Fruit fly (Drosophila melanogaster) whole organism, embryonic: ENCODE measurements around the gene Best4.

ENCODE experiments used
- Ada2b ChIP-seq: fragments of 200-800 bp; sonication (Bioruptor generic); IDR thresholded peaks from 2 replicates; pipeline ENCODE4 v1.3.6; 2022; ENCODE audit warnings: missing biosample characterization, missing genetic modification characterization
- Adf1 ChIP-seq: fragments of 200-800 bp; sonication (Bioruptor generic); IDR thresholded peaks from 2 replicates; pipeline ENCODE4 v1.3.6; 2022; ENCODE audit warnings: missing biosample characterization, missing genetic modification characterization
- Awh ChIP-seq: fragments of 200-800 bp; sonication (Bioruptor generic); IDR thresholded peaks from 2 replicates; pipeline ENCODE4, ENCODE4 v1.3.6; 2022; ENCODE audit warnings: missing biosample characterization, missing genetic modification characterization
- Bgb ChIP-seq: fragments of 200-800 bp; sonication (Bioruptor generic); IDR thresholded peaks from 2 replicates; pipeline ENCODE4 v1.3.6; 2022; ENCODE audit warnings: missing biosample characterization, missing genetic modification characterization; ENCODE audit not compliant: partially characterized antibody
- CG10321 ChIP-seq: fragments of 200-800 bp; sonication (Bioruptor generic); IDR thresholded peaks from 2 replicates; pipeline ENCODE4 v1.3.6; 2022; ENCODE audit warnings: missing biosample characterization, missing genetic modification characterization
- CG12071 ChIP-seq: fragments of 200-800 bp; sonication (Bioruptor generic); optimal IDR thresholded peaks from 3 replicates; lab custom pipeline; 2018; ENCODE audit warnings: missing biosample characterization, mild to moderate bottlenecking, missing genetic modification characterization
- CG12155 ChIP-seq: fragments of 200-800 bp; sonication (Bioruptor generic); optimal IDR thresholded peaks from 3 replicates; lab custom pipeline; 2016; ENCODE audit warnings: missing biosample characterization, missing genetic modification characterization
- CG12391 ChIP-seq: fragments of 200-800 bp; sonication (Bioruptor generic); optimal IDR thresholded peaks from 3 replicates; lab custom pipeline; 2018; ENCODE audit warnings: missing biosample characterization, mild to moderate bottlenecking, missing genetic modification characterization, moderate library complexity
- CG13424 ChIP-seq: fragments of 200-800 bp; sonication (Bioruptor generic); optimal IDR thresholded peaks from 2 replicates; lab custom pipeline; 2019; ENCODE audit warnings: missing biosample characterization, mild to moderate bottlenecking, missing genetic modification characterization, moderate library complexity
- CG1832 ChIP-seq: fragments of 200-800 bp; sonication (Bioruptor generic); optimal IDR thresholded peaks from 2 replicates; lab custom pipeline; 2017; ENCODE audit warnings: missing biosample characterization, mild to moderate bottlenecking, missing genetic modification characterization, inconsistent platforms
- CG18619 ChIP-seq: fragments of 200-800 bp; sonication (Bioruptor generic); optimal IDR thresholded peaks from 3 replicates; lab custom pipeline; 2017; ENCODE audit warnings: missing biosample characterization, mild to moderate bottlenecking, missing genetic modification characterization
- CG32767 ChIP-seq: fragments of 200-800 bp; sonication (Bioruptor generic); IDR thresholded peaks from 2 replicates; pipeline ENCODE4 v1.3.6; 2022; ENCODE audit warnings: missing biosample characterization, missing genetic modification characterization
- CG3995 ChIP-seq: fragments of 200-800 bp; sonication (Bioruptor generic); optimal IDR thresholded peaks from 3 replicates; lab custom pipeline; 2016; ENCODE audit warnings: missing biosample characterization, missing genetic modification characterization
- CG4707 ChIP-seq: fragments of 200-800 bp; sonication (Bioruptor generic); optimal IDR thresholded peaks from 2 replicates; lab custom pipeline; 2018; ENCODE audit warnings: missing biosample characterization, mild to moderate bottlenecking, missing genetic modification characterization, moderate library complexity
- CG5180 ChIP-seq: fragments of 200-800 bp; sonication (Bioruptor generic); optimal IDR thresholded peaks from 3 replicates; lab custom pipeline; 2017; ENCODE audit warnings: missing biosample characterization, missing genetic modification characterization, mild to moderate bottlenecking, moderate library complexity, missing genetic modification reagents
- CG6689 ChIP-seq: fragments of 200-800 bp; sonication (Bioruptor generic); IDR thresholded peaks from 2 replicates; pipeline ENCODE4 v1.3.6; 2022; ENCODE audit warnings: missing biosample characterization, missing genetic modification characterization
- CG7745 ChIP-seq: fragments of 200-800 bp; sonication (Bioruptor generic); optimal IDR thresholded peaks from 2 replicates; lab custom pipeline; 2018; ENCODE audit warnings: missing biosample characterization, mild to moderate bottlenecking, missing genetic modification characterization, moderate library complexity
- CG8281 ChIP-seq: fragments of 200-800 bp; sonication (Bioruptor generic); optimal IDR thresholded peaks from 2 replicates; lab custom pipeline; 2018; ENCODE audit warnings: missing biosample characterization, mild to moderate bottlenecking, missing genetic modification characterization, moderate library complexity
- CG9817 ChIP-seq: fragments of 200-800 bp; sonication (Bioruptor generic); optimal IDR thresholded peaks from 2 replicates; lab custom pipeline; 2018; ENCODE audit warnings: missing biosample characterization, mild to moderate bottlenecking, missing genetic modification characterization, moderate library complexity
- Dip3 ChIP-seq: fragments of 200-800 bp; sonication (Bioruptor generic); optimal IDR thresholded peaks from 3 replicates; lab custom pipeline; 2016; ENCODE audit warnings: missing biosample characterization, missing genetic modification characterization
- GATAe ChIP-seq: fragments of 200-800 bp; sonication (Bioruptor generic); conservative IDR thresholded peaks from 2 replicates; pipeline ENCODE4 v1.3.6; 2022; ENCODE audit warnings: missing biosample characterization, missing genetic modification characterization
- HLH4C ChIP-seq: fragments of 200-800 bp; sonication (Bioruptor generic); IDR thresholded peaks from 3 replicates; pipeline ENCODE4 v1.3.6; 2022; ENCODE audit warnings: missing biosample characterization, missing genetic modification characterization; ENCODE audit not compliant: partially characterized antibody
- Hand ChIP-seq: fragments of 200-800 bp; sonication (Bioruptor generic); optimal IDR thresholded peaks from 2 replicates; lab custom pipeline; 2017; ENCODE audit warnings: mild to moderate bottlenecking, missing biosample characterization, missing genetic modification reagents, missing genetic modification characterization
- Lhr ChIP-seq: fragments of 200-800 bp; sonication (Bioruptor generic); optimal IDR thresholded peaks from 3 replicates; lab custom pipeline; 2017; ENCODE audit warnings: mild to moderate bottlenecking, missing biosample characterization, missing genetic modification reagents, missing genetic modification characterization
- Lim3 ChIP-seq: fragments of 200-800 bp; sonication (Bioruptor generic); IDR thresholded peaks from 2 replicates; pipeline ENCODE4 v1.3.6; 2022; ENCODE audit warnings: missing biosample characterization, missing genetic modification characterization
- NC2α ChIP-seq: fragments of 200-800 bp; sonication (Bioruptor generic); optimal IDR thresholded peaks from 2 replicates; lab custom pipeline; 2016; ENCODE audit warnings: missing biosample characterization, missing genetic modification characterization
- Scr ChIP-seq: fragments of 200-800 bp; sonication (Bioruptor generic); IDR thresholded peaks from 2 replicates; pipeline ENCODE4 v1.3.6; 2022; ENCODE audit warnings: missing biosample characterization, missing genetic modification characterization; ENCODE audit not compliant: partially characterized antibody
- ato ChIP-seq: fragments of 200-800 bp; sonication (Bioruptor generic); IDR thresholded peaks from 2 replicates; pipeline ENCODE4 v1.3.6; 2022; ENCODE audit warnings: missing biosample characterization, missing genetic modification characterization; ENCODE audit not compliant: partially characterized antibody
- cg ChIP-seq: fragments of 200-800 bp; sonication (Bioruptor generic); optimal IDR thresholded peaks from 3 replicates; lab custom pipeline; 2019; ENCODE audit warnings: missing biosample characterization, mild to moderate bottlenecking, missing genetic modification characterization, moderate library complexity
- danr ChIP-seq: fragments of 200-800 bp; sonication (Bioruptor generic); IDR thresholded peaks from 2 replicates; pipeline ENCODE4 v1.3.6; 2022; ENCODE audit warnings: missing biosample characterization, missing genetic modification characterization
- dm ChIP-seq: fragments of 200-800 bp; sonication (Bioruptor generic); optimal IDR thresholded peaks from 3 replicates; lab custom pipeline; 2016; ENCODE audit warnings: missing biosample characterization, missing genetic modification characterization
- emc ChIP-seq: fragments of 200-800 bp; sonication (Bioruptor generic); optimal IDR thresholded peaks from 2 replicates; lab custom pipeline; 2016; ENCODE audit warnings: missing biosample characterization, missing genetic modification characterization
- gt ChIP-seq: fragments of 200-800 bp; sonication (Bioruptor generic); IDR thresholded peaks from 2 replicates; pipeline ENCODE4 v1.3.6; 2022; ENCODE audit warnings: missing biosample characterization, missing genetic modification characterization
- inv ChIP-seq: fragments of 200-800 bp; sonication (Bioruptor generic); IDR thresholded peaks from 2 replicates; pipeline ENCODE4 v1.3.6; 2022; ENCODE audit warnings: missing biosample characterization, missing genetic modification characterization; ENCODE audit not compliant: partially characterized antibody
- lmd ChIP-seq: fragments of 200-800 bp; sonication (Bioruptor generic); IDR thresholded peaks from 2 replicates; pipeline ENCODE4 v1.3.6; 2022; ENCODE audit warnings: missing biosample characterization, missing genetic modification characterization
- lola ChIP-seq, 3 experiments: fragments of >200 bp in 2 of 3; fragments of 200-800 bp in 1 of 3; sonication (Bioruptor generic) in 1 of 3; optimal IDR thresholded peaks; 2 replicates each; lab custom pipeline; 2017 to 2019; ENCODE audit warnings: missing biosample characterization in 3 of 3, missing genetic modification characterization in 3 of 3, mild to moderate bottlenecking in 1 of 3, moderate library complexity in 1 of 3
- luna ChIP-seq: fragments of 200-800 bp; sonication (Bioruptor generic); optimal IDR thresholded peaks from 2 replicates; lab custom pipeline; 2016; ENCODE audit warnings: missing biosample characterization, missing genetic modification characterization
- mam ChIP-seq: fragments of 200-800 bp; sonication (Bioruptor generic); optimal IDR thresholded peaks from 3 replicates; lab custom pipeline; 2016; ENCODE audit warnings: missing biosample characterization, missing genetic modification characterization
- pan ChIP-seq, 4 experiments: fragments of >200 bp in 3 of 4; fragments of 200-800 bp in 1 of 4; sonication (Bioruptor generic) in 1 of 4; optimal IDR thresholded peaks in 3 of 4; IDR thresholded peaks in 1 of 4; 2 replicates each; pipeline versions ENCODE4 v1.3.6 to Lab custom; 2017 to 2022; ENCODE audit warnings: missing biosample characterization in 2 of 4, missing genetic modification characterization in 2 of 4, mixed read lengths in 1 of 4
- phol ChIP-seq: fragments of 200-800 bp; sonication (Bioruptor generic); optimal IDR thresholded peaks from 3 replicates; lab custom pipeline; 2018; ENCODE audit warnings: missing biosample characterization, mild to moderate bottlenecking, missing genetic modification characterization, moderate library complexity
- run ChIP-seq: fragments of 200-800 bp; sonication (Bioruptor generic); optimal IDR thresholded peaks from 3 replicates; lab custom pipeline; 2018; ENCODE audit warnings: missing biosample characterization, mild to moderate bottlenecking, missing genetic modification characterization
- sc ChIP-seq, 3 experiments: fragments of >200 bp in 2 of 3; fragments of 200-800 bp in 1 of 3; sonication (Bioruptor generic) in 1 of 3; optimal IDR thresholded peaks; 2 replicates in 2 of 3; 3 replicates in 1 of 3; lab custom pipeline; 2017; ENCODE audit warnings: mild to moderate bottlenecking in 1 of 3, missing biosample characterization in 1 of 3, missing genetic modification characterization in 1 of 3, missing genetic modification reagents in 1 of 3
- seq ChIP-seq: fragments of 200-800 bp; sonication (Bioruptor generic); IDR thresholded peaks from 2 replicates; pipeline ENCODE4 v1.3.6; 2022; ENCODE audit warnings: missing biosample characterization, missing genetic modification characterization
- shn ChIP-seq: fragments of 200-800 bp; sonication (Bioruptor generic); optimal IDR thresholded peaks from 3 replicates; lab custom pipeline; 2016; ENCODE audit warnings: missing biosample characterization, missing genetic modification characterization
- tgo ChIP-seq: fragments of 200-800 bp; sonication (Bioruptor generic); IDR thresholded peaks from 3 replicates; pipeline ENCODE4 v1.3.6; 2022; ENCODE audit warnings: missing biosample characterization, missing genetic modification characterization
- trh ChIP-seq: fragments of 200-800 bp; sonication (Bioruptor generic); optimal IDR thresholded peaks from 2 replicates; lab custom pipeline; 2016; ENCODE audit warnings: missing biosample characterization, missing genetic modification characterization
- zfh1 ChIP-seq: fragments of 200-800 bp; sonication (Bioruptor generic); IDR thresholded peaks from 3 replicates; pipeline ENCODE4 v1.3.6; 2022; ENCODE audit warnings: missing biosample characterization, missing genetic modification characterization

Gene Best4

DNA sequence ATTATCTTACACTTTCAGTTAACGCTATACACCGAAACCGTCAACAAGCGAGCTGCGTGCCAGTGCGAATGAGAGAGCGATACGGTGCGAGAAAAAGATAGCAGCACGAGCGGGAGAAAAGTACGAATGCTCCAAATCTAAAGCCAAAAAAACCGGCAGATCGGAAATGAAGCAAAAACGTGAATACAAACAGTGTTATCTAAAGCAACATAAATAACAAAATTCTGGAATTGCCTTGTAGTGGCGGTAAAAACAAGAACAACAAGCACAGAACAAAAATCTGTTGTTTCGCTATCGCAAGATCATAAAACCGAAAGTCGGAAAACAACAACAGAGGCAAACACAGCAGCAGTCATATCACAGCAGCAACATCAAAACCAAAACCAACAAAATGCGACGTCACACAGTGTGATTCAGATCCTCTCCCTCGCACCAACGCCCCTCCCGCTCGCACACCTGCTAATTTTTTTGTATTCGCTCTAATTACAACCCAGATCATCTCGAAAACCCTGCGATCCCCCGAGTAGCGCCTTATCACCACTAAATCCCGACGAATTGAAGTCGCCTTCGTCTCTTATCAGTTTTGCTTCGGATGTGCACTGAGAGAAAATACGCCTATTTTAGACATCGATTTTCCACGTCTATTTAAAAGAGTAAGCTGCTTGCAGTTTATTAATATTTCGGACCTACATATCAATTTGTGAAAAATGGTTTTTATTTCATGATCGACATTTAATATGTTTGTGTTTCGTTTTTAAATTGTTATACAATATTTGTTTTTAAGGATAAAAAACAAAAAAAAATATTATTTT is 5.7 kb downstream of the Best4 start, which contains the start of gene CG7255 (continued):
- TF ChIP-seq emc (GFP tag; lab: Kevin White, UChicago), result no peak
- TF ChIP-seq Adf1, result no peak
- no peak for TF ChIP-seq Scr (GFP tag; lab: Robert Waterston, UW)
- TF ChIP-seq trh (GFP tag; lab: Kevin White, UChicago), result no peak
- no peak for TF ChIP-seq Dip3 (GFP tag; lab: Kevin White, UChicago)
- no peak for TF ChIP-seq cg (GFP tag; lab: Kevin White, UChicago)
- TF ChIP-seq ato (GFP tag; lab: Robert Waterston, UW), result no peak
- TF ChIP-seq Lim3, result no peak
- no peak for TF ChIP-seq Bgb (GFP tag; lab: Robert Waterston, UW)
- TF ChIP-seq lmd (GFP tag; lab: Robert Waterston, UW), result peak; percentile 23; the same call in 1 of the 2 replicates
- no peak for TF ChIP-seq Awh
- TF ChIP-seq lola (GFP tag; optimal IDR thresholded peaks at IDR 0.05; lab: Kevin White, UChicago), result peak in 1 of 3 experiments; percentile 50
- no peak for TF ChIP-seq CG12391 (tag; lab: Kevin White, UChicago)
- no peak for TF ChIP-seq CG8281 (tag; lab: Kevin White, UChicago)
- TF ChIP-seq tgo (GFP tag; lab: Robert Waterston, UW), result no peak
- TF ChIP-seq CG9817 (tag; lab: Kevin White, UChicago), result no peak
- no peak for TF ChIP-seq Lhr
- no peak for TF ChIP-seq CG3995
- no peak for TF ChIP-seq CG4707 (GFP tag; lab: Kevin White, UChicago)
- TF ChIP-seq Hand (GFP tag; lab: Kevin White, UChicago), result no peak
- no peak for TF ChIP-seq CG12071 (GFP tag; lab: Kevin White, UChicago)
- no peak for TF ChIP-seq dm (GFP tag; lab: Kevin White, UChicago)
- TF ChIP-seq Ada2b (GFP tag; lab: Robert Waterston, UW), result 0 out of 2 replicates have a peak, but pooled peaks have one; percentile 8
- no peak for TF ChIP-seq seq (GFP tag; lab: Robert Waterston, UW)
- TF ChIP-seq CG10321, result 0 out of 2 replicates have a peak, but pooled peaks have one; percentile 20
- no peak for TF ChIP-seq CG13424
- TF ChIP-seq zfh1, result no peak
- no peak for TF ChIP-seq danr
- no peak for TF ChIP-seq mam (GFP tag; lab: Kevin White, UChicago)
- TF ChIP-seq HLH4C (GFP tag; lab: Robert Waterston, UW), result no peak
- TF ChIP-seq CG7745 (tag; lab: Kevin White, UChicago), result peak; percentile 82
- no peak for TF ChIP-seq gt (GFP tag; lab: Robert Waterston, UW)
- TF ChIP-seq CG1832 (GFP tag; lab: Kevin White, UChicago), result peak; percentile 47
- no peak for TF ChIP-seq CG6689 (GFP tag; lab: Robert Waterston, UW)
- no peak for TF ChIP-seq inv (GFP tag; lab: Robert Waterston, UW)
- no peak for TF ChIP-seq NC2α (GFP tag; lab: Kevin White, UChicago)
- no peak for TF ChIP-seq run (tag; lab: Kevin White, UChicago)
- TF ChIP-seq CG5180 (GFP tag; lab: Kevin White, UChicago), result no peak
- peak; percentile 45 for TF ChIP-seq shn
- TF ChIP-seq GATAe (GFP tag; lab: Robert Waterston, UW), result 0 out of 2 replicates have a peak, but pooled peaks have one; percentile 34
- TF ChIP-seq phol (tag; lab: Kevin White, UChicago), result peak; percentile 26
- TF ChIP-seq CG12155 (GFP tag; lab: Kevin White, UChicago), result no peak
- TF ChIP-seq CG18619 (GFP tag; lab: Kevin White, UChicago), result no peak
- no peak for TF ChIP-seq sc (optimal IDR thresholded peaks at IDR 0.05; lab: Kevin White, UChicago)
- no peak for TF ChIP-seq sc (GFP tag; optimal IDR thresholded peaks at IDR 0.05; lab: Kevin White, UChicago)
- no peak for TF ChIP-seq pan (optimal IDR thresholded peaks at IDR 0.05; lab: Kevin White, UChicago)
- TF ChIP-seq pan (GFP tag; optimal IDR thresholded peaks at IDR 0.05 in 1 of 2, IDR thresholded peaks at IDR 0.05 in 1 of 2), result no peak
- TF ChIP-seq luna (GFP tag; lab: Kevin White, UChicago), result no peak
- no peak for TF ChIP-seq CG32767 (GFP tag; lab: Robert Waterston, UW)
